Worm (Caenorhabditis elegans) whole organism, L4 larva: ENCODE measurements around the gene metl-1.
A peak's percentile ranks its signal among the peaks of the same experiment; 100 is the strongest.

Source experiments
- F44E2.7 ChIP-seq: fragments of 200-800 bp; sonication (Bioruptor generic); IDR thresholded peaks from 2 replicates; pipeline ENCODE4 v2.1.2; 2022; ENCODE audit warnings: missing genetic modification characterization, missing compliant biosample characterization
- T20F7.1 ChIP-seq: fragments of 200-800 bp; sonication (Bioruptor generic); optimal IDR thresholded peaks from 2 replicates; lab custom pipeline; 2018; ENCODE audit warnings: mild to moderate bottlenecking, missing genetic modification characterization, missing compliant biosample characterization
- T26A8.4 ChIP-seq: fragments of 200-800 bp; sonication (Bioruptor generic); IDR thresholded peaks from 2 replicates; pipeline ENCODE4 v1.3.6; 2022; ENCODE audit warnings: missing genetic modification characterization, missing compliant biosample characterization
- ZK546.5 ChIP-seq, 2 experiments: sonication (generic microtip); optimal IDR thresholded peaks; 2 replicates each; lab custom pipeline; 2017; ENCODE audit warnings: missing biosample characterization in 2 of 2, missing genetic modification characterization in 2 of 2
- ama-1 ChIP-seq: fragments of 150-350 bp; optimal IDR thresholded peaks from 2 replicates; lab custom pipeline; 2014; ENCODE audit warnings: inconsistent platforms, mixed read lengths
- attf-4 ChIP-seq: sonication (generic microtip); optimal IDR thresholded peaks from 3 replicates; lab custom pipeline; 2017; ENCODE audit warnings: missing biosample characterization, missing genetic modification characterization
- ceh-44 ChIP-seq: fragments of 200-800 bp; sonication (Bioruptor generic); IDR thresholded peaks from 2 replicates; pipeline ENCODE4 v1.3.6; 2022; ENCODE audit warnings: missing genetic modification reagents, missing genetic modification characterization, missing compliant biosample characterization
- ceh-62 ChIP-seq: sonication (generic microtip); optimal IDR thresholded peaks from 2 replicates; lab custom pipeline; 2017; ENCODE audit warnings: missing biosample characterization, missing genetic modification characterization
- ces-1 ChIP-seq: fragments of 150-350 bp; sonication (generic microtip); optimal IDR thresholded peaks from 4 replicates; lab custom pipeline; 2014; ENCODE audit warnings: missing biosample characterization, missing genetic modification reagents, missing genetic modification characterization
- cey-2 ChIP-seq: sonication (generic microtip); optimal IDR thresholded peaks from 3 replicates; lab custom pipeline; 2017; ENCODE audit warnings: missing genetic modification characterization, mild to moderate bottlenecking, missing compliant biosample characterization, antibody characterized with exemption, borderline replicate concordance; ENCODE audit not compliant: insufficient read depth
- ctbp-1 ChIP-seq: fragments of 200-800 bp; sonication (Bioruptor generic); IDR thresholded peaks from 2 replicates; pipeline ENCODE4 v1.3.6; 2022; ENCODE audit warnings: missing genetic modification reagents, missing genetic modification characterization, missing compliant biosample characterization
- dmd-6 ChIP-seq: fragments of 200-800 bp; sonication (Bioruptor generic); IDR thresholded peaks from 2 replicates; pipeline ENCODE4 v1.3.6; 2022; ENCODE audit warnings: missing genetic modification reagents, missing genetic modification characterization, missing compliant biosample characterization
- dmd-8 ChIP-seq: fragments of 200-800 bp; sonication (Bioruptor generic); IDR thresholded peaks from 2 replicates; pipeline ENCODE4 v1.3.6; 2022; ENCODE audit warnings: missing genetic modification characterization, missing compliant biosample characterization
- dmd-9 ChIP-seq: fragments of 200-800 bp; sonication (Bioruptor generic); IDR thresholded peaks from 2 replicates; pipeline ENCODE4 v1.3.6; 2022; ENCODE audit warnings: missing genetic modification reagents, missing genetic modification characterization, missing compliant biosample characterization
- egl-43 ChIP-seq: fragments of 200-800 bp; sonication (Bioruptor generic); IDR thresholded peaks from 2 replicates; pipeline ENCODE4 v1.3.6; 2022; ENCODE audit warnings: missing genetic modification reagents, missing genetic modification characterization, missing compliant biosample characterization
- fos-1 ChIP-seq: fragments of 150-350 bp; optimal IDR thresholded peaks from 2 replicates; lab custom pipeline; 2014; ENCODE audit warnings: missing biosample characterization, missing genetic modification characterization
- hlh-11 ChIP-seq: fragments of 200-800 bp; sonication (Bioruptor generic); optimal IDR thresholded peaks from 2 replicates; lab custom pipeline; 2018; ENCODE audit warnings: mild to moderate bottlenecking, missing genetic modification characterization, missing compliant biosample characterization
- hlh-30 ChIP-seq: sonication (generic microtip); optimal IDR thresholded peaks from 2 replicates; lab custom pipeline; 2017; ENCODE audit warnings: antibody characterized with exemption, mild to moderate bottlenecking, missing genetic modification characterization, missing compliant biosample characterization; ENCODE audit not compliant: insufficient read depth
- hmg-1.1 ChIP-seq: fragments of 200-800 bp; sonication (Bioruptor generic); IDR thresholded peaks from 2 replicates; pipeline ENCODE4 v1.3.6; 2022; ENCODE audit warnings: missing genetic modification reagents, missing genetic modification characterization, missing compliant biosample characterization
- jun-1 ChIP-seq: fragments of 150-350 bp; optimal IDR thresholded peaks from 2 replicates; lab custom pipeline; 2014; ENCODE audit warnings: missing biosample characterization, missing genetic modification reagents, missing genetic modification characterization
- lim-7 ChIP-seq: fragments of 200-800 bp; sonication (Bioruptor generic); IDR thresholded peaks from 2 replicates; pipeline ENCODE4 v1.3.6; 2022; ENCODE audit warnings: missing genetic modification characterization, missing compliant biosample characterization
- lin-1 ChIP-seq: fragments of 200-800 bp; sonication (Bioruptor generic); IDR thresholded peaks from 2 replicates; pipeline ENCODE4 v1.3.6; 2022; ENCODE audit warnings: missing genetic modification reagents, missing genetic modification characterization, missing compliant biosample characterization
- lin-29 ChIP-seq: fragments of 200-800 bp; sonication (Bioruptor generic); IDR thresholded peaks from 2 replicates; pipeline ENCODE4 v1.3.6; 2022; ENCODE audit warnings: missing genetic modification reagents, missing genetic modification characterization, missing compliant biosample characterization
- lin-39 ChIP-seq: fragments of 150-350 bp; optimal IDR thresholded peaks from 2 replicates; lab custom pipeline; 2014; ENCODE audit warnings: missing biosample characterization, missing genetic modification reagents, missing genetic modification characterization
- lsy-2 ChIP-seq, 2 experiments: fragments of 150-350 bp in 1 of 2; sonication (generic microtip) in 1 of 2; optimal IDR thresholded peaks; 2 replicates each; lab custom pipeline; 2014 to 2017; ENCODE audit warnings: missing biosample characterization in 2 of 2, missing genetic modification characterization in 2 of 2
- madf-5 ChIP-seq, 2 experiments: fragments of 200-800 bp; sonication (Bioruptor generic); IDR thresholded peaks; 2 replicates each; pipeline ENCODE4 v1.3.6; 2022; ENCODE audit warnings: missing compliant biosample characterization in 2 of 2, missing genetic modification characterization in 2 of 2
- mdl-1 ChIP-seq, 2 experiments: fragments of 150-350 bp in 1 of 2; sonication (generic microtip) in 1 of 2; optimal IDR thresholded peaks; 2 replicates each; lab custom pipeline; 2014 to 2017; ENCODE audit warnings: missing biosample characterization in 2 of 2, missing genetic modification characterization in 2 of 2
- mep-1 ChIP-seq: fragments of 150-350 bp; sonication (generic microtip); optimal IDR thresholded peaks from 3 replicates; lab custom pipeline; 2014; ENCODE audit warnings: missing biosample characterization, missing genetic modification characterization
- mes-2 ChIP-seq: sonication (generic microtip); optimal IDR thresholded peaks from 2 replicates; lab custom pipeline; 2016; ENCODE audit warnings: missing genotype, mild to moderate bottlenecking, missing genetic modification characterization, missing compliant biosample characterization; ENCODE audit not compliant: poor library complexity, severe bottlenecking
- mxl-2 ChIP-seq: fragments of 200-800 bp; sonication (Bioruptor generic); conservative IDR thresholded peaks from 2 replicates; pipeline ENCODE4 v1.3.6; 2022; ENCODE audit warnings: missing genetic modification reagents, missing genetic modification characterization, missing compliant biosample characterization
- nhr-102 ChIP-seq: sonication (generic microtip); optimal IDR thresholded peaks from 2 replicates; lab custom pipeline; 2016; ENCODE audit warnings: mild to moderate bottlenecking, missing genetic modification characterization, moderate library complexity, missing compliant biosample characterization
- nhr-11 ChIP-seq: fragments of 150-350 bp; optimal IDR thresholded peaks from 2 replicates; lab custom pipeline; 2014; ENCODE audit warnings: missing biosample characterization, missing genetic modification characterization
- nhr-111 ChIP-seq: fragments of 200-800 bp; sonication (Bioruptor generic); optimal IDR thresholded peaks from 2 replicates; lab custom pipeline; 2018; ENCODE audit warnings: mild to moderate bottlenecking, missing genetic modification characterization, missing compliant biosample characterization
- nhr-237 ChIP-seq: sonication (generic microtip); optimal IDR thresholded peaks from 2 replicates; lab custom pipeline; 2017; ENCODE audit warnings: missing biosample characterization, missing genetic modification characterization
- nhr-48 ChIP-seq: sonication (generic microtip); optimal IDR thresholded peaks from 2 replicates; lab custom pipeline; 2016; ENCODE audit warnings: mild to moderate bottlenecking, missing genetic modification characterization, missing compliant biosample characterization
- nhr-6 ChIP-seq: fragments of 150-350 bp; optimal IDR thresholded peaks from 2 replicates; lab custom pipeline; 2014; ENCODE audit warnings: missing biosample characterization, missing genetic modification characterization
- nhr-76 ChIP-seq: fragments of 150-350 bp; optimal IDR thresholded peaks from 2 replicates; lab custom pipeline; 2014; ENCODE audit warnings: missing biosample characterization, missing genetic modification characterization
- nhr-77 ChIP-seq: fragments of 150-350 bp; optimal IDR thresholded peaks from 2 replicates; lab custom pipeline; 2014; ENCODE audit warnings: missing biosample characterization, missing genetic modification characterization
- php-3 ChIP-seq: fragments of 200-800 bp; sonication (Bioruptor generic); IDR thresholded peaks from 2 replicates; pipeline ENCODE4 v1.3.6; 2022; ENCODE audit warnings: missing genetic modification reagents, missing genetic modification characterization, missing compliant biosample characterization
- pqm-1 ChIP-seq: sonication (generic microtip); optimal IDR thresholded peaks from 2 replicates; lab custom pipeline; 2017; ENCODE audit warnings: missing biosample characterization, missing genetic modification characterization
- rbr-2 ChIP-seq: sonication (generic microtip); optimal IDR thresholded peaks from 2 replicates; lab custom pipeline; 2016; ENCODE audit warnings: missing genotype, missing genetic modification characterization, missing compliant biosample characterization
- saeg-2 ChIP-seq: fragments of 200-800 bp; sonication (Bioruptor generic); IDR thresholded peaks from 2 replicates; pipeline ENCODE4 v1.3.6; 2022; ENCODE audit warnings: missing genetic modification reagents, missing genetic modification characterization, missing compliant biosample characterization
- snpc-4 ChIP-seq: fragments of 150-350 bp; optimal IDR thresholded peaks from 2 replicates; lab custom pipeline; 2014; ENCODE audit warnings: missing biosample characterization, missing genetic modification characterization
- spr-1 ChIP-seq: sonication (generic microtip); optimal IDR thresholded peaks from 2 replicates; lab custom pipeline; 2016; ENCODE audit warnings: mild to moderate bottlenecking, missing genetic modification characterization, missing compliant biosample characterization
- spr-3 ChIP-seq: fragments of 200-800 bp; sonication (Bioruptor generic); optimal IDR thresholded peaks from 2 replicates; lab custom pipeline; 2018; ENCODE audit warnings: mild to moderate bottlenecking, missing genetic modification characterization, missing compliant biosample characterization
- tag-97 ChIP-seq: fragments of 200-800 bp; sonication (Bioruptor generic); IDR thresholded peaks from 2 replicates; pipeline ENCODE4 v1.3.6; 2022; ENCODE audit warnings: missing genetic modification characterization, missing compliant biosample characterization
- tra-1 ChIP-seq: fragments of 200-800 bp; sonication (Bioruptor generic); IDR thresholded peaks from 2 replicates; pipeline ENCODE4 v1.3.6; 2022; ENCODE audit warnings: missing genetic modification reagents, missing genetic modification characterization, missing compliant biosample characterization
- unc-130 ChIP-seq: sonication (generic microtip); optimal IDR thresholded peaks from 2 replicates; lab custom pipeline; 2016; ENCODE audit warnings: missing genetic modification reagents, missing genetic modification characterization, missing compliant biosample characterization
- unc-39 ChIP-seq: sonication (generic microtip); optimal IDR thresholded peaks from 2 replicates; lab custom pipeline; 2017; ENCODE audit warnings: missing biosample characterization, missing genetic modification characterization
- vab-7 ChIP-seq: fragments of 200-800 bp; sonication (Bioruptor generic); IDR thresholded peaks from 2 replicates; pipeline ENCODE4 v1.3.6; 2022; ENCODE audit warnings: missing genetic modification reagents, missing genetic modification characterization, missing compliant biosample characterization
- zag-1 ChIP-seq: fragments of 150-350 bp; optimal IDR thresholded peaks from 2 replicates; lab custom pipeline; 2014; ENCODE audit warnings: missing biosample characterization, missing genetic modification characterization
- zip-11 ChIP-seq: fragments of 200-800 bp; sonication (Bioruptor generic); IDR thresholded peaks from 2 replicates; pipeline ENCODE4 v1.3.6; 2022; ENCODE audit warnings: missing genetic modification characterization, missing compliant biosample characterization

The metl-1 gene

DNA sequence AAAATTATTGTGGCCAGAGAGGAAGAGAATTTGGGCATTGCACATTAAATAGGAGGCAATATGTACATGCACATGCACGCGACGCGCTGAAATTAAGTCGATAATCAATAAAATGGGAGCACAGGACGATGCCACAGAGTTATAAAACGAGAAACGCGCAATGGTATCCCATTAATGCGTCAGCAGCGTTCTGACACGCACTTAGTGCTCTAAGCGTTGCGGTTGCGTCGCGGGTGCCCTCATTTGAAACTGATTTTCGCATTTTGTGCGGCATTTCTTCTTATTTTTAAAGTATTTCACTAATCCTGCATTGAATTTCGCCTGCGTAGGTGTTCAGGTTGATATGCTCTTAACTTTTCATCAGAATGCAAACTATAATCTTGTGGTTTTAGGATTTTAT is 20.4 kb downstream of the metl-1 start, which contains the start of gene rsp-1 (continued):
- TF ChIP-seq pqm-1 (tag; lab: Kevin White, UChicago) (peak; percentile 41), ctbp-1 (GFP tag; lab: Robert Waterston, UW) (peak; percentile 61; the same call in 1 of the 2 replicates), jun-1 (peak; percentile 72), lim-7 (GFP tag; lab: Robert Waterston, UW) (no peak), spr-3 (GFP tag; lab: Kevin White, UChicago) (peak; percentile 49), ZK546.5 (tag; optimal IDR thresholded peaks at IDR 0.05; lab: Kevin White, UChicago) (no peak), T26A8.4 (peak; percentile 84), ceh-44 (GFP tag; lab: Robert Waterston, UW) (peak; percentile 62; the same call in 1 of the 2 replicates), saeg-2 (no peak), ces-1 (no peak), T20F7.1 (GFP tag; lab: Kevin White, UChicago) (peak; percentile 90), fos-1 (no peak), lin-39 (tag; lab: Kevin White, UChicago) (no peak), snpc-4 (tag; lab: Kevin White, UChicago) (no peak), dmd-8 (GFP tag; lab: Robert Waterston, UW) (no peak), unc-39 (no peak), attf-4 (tag; lab: Kevin White, UChicago) (no peak), ama-1 (lab: Kevin White, UChicago) (peak; percentile 35), nhr-77 (tag; lab: Kevin White, UChicago) (peak; percentile 92), mdl-1 (tag; optimal IDR thresholded peaks at IDR 0.05; lab: Kevin White, UChicago) (peak in 1 of 2 experiments; percentile 76), zag-1 (tag; lab: Kevin White, UChicago) (no peak), nhr-48 (peak; percentile 82), ceh-62 (tag; lab: Kevin White, UChicago) (no peak), hmg-1.1 (peak; percentile 90), tra-1 (GFP tag; lab: Robert Waterston, UW) (peak; percentile 81), mxl-2 (no peak), spr-1 (tag; lab: Kevin White, UChicago) (peak; percentile 80), egl-43 (GFP tag; lab: Robert Waterston, UW) (peak; percentile 73; the same call in 1 of the 2 replicates), nhr-102 (tag; lab: Kevin White, UChicago) (peak; percentile 87), zip-11 (GFP tag; lab: Robert Waterston, UW) (no peak), mep-1 (peak; percentile 95), F44E2.7 (GFP tag; lab: Robert Waterston, UW) (0 out of 2 replicates have a peak, but pooled peaks have one; percentile 49), php-3 (GFP tag; lab: Robert Waterston, UW) (peak; percentile 76), nhr-6 (peak; percentile 93), dmd-9 (GFP tag; lab: Robert Waterston, UW) (peak; percentile 83), unc-130 (GFP tag; lab: Kevin White, UChicago) (peak; percentile 44), dmd-6 (GFP tag; lab: Robert Waterston, UW) (peak; percentile 87), lsy-2 (tag; optimal IDR thresholded peaks at IDR 0.05; lab: Kevin White, UChicago) (peak; percentile 74 to 94), rbr-2 (tag; lab: Kevin White, UChicago) (peak; percentile 94), nhr-76 (tag; lab: Kevin White, UChicago) (no peak), nhr-111 (no peak), vab-7 (GFP tag; lab: Robert Waterston, UW) (peak; percentile 46; the same call in 1 of the 2 replicates), madf-5 (GFP tag; IDR thresholded peaks at IDR 0.05; lab: Robert Waterston, UW) (no peak), hlh-11 (peak; percentile 91), nhr-237 (tag; lab: Kevin White, UChicago) (no peak), cey-2 (tag; lab: Kevin White, UChicago) (no peak), hlh-30 (tag; lab: Kevin White, UChicago) (peak; percentile 85), nhr-11 (tag; lab: Kevin White, UChicago) (peak; percentile 77), tag-97 (GFP tag; lab: Robert Waterston, UW) (no peak), lin-1 (GFP tag; lab: Robert Waterston, UW) (peak; percentile 80), mes-2 (tag; lab: Kevin White, UChicago) (peak; percentile 95), lin-29 (GFP tag; lab: Robert Waterston, UW) (peak; percentile 64; the same call in 1 of the 2 replicates)
